Worm (Caenorhabditis elegans): Measurements from ENCODE around the gene neg-1.
A peak's percentile ranks its signal among the peaks of the same experiment; 100 is the strongest.

The neg-1 gene

DNA sequence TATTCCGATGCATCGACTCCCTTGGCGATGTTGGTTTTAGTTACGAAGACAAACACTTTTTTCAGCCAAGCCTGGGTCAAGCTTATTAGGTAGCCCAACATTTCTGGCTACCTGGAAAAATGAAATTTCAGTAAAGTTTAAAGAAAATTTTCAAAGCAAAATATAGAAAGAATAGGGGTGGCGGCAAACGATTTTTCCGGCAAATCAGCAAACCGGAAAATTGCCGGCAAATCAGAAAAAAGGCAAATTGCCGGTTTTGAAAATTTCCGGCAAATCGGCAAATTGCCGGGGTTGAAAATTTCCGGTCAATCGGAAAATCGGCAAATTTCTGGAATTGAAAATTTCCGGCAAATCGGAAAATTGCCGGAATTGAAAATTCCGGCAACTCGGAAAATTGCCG lies 2.9 kb upstream of the neg-1 start, which contains the start of gene F32D1.8:
Gene F32D1.8 (minus strand): TSS at position 101 of the 400 bp plus-strand sequence.
- TF ChIP-seq nhr-237 (tag; optimal IDR thresholded peaks at IDR 0.05) (no peak), nhr-76 (tag; optimal IDR thresholded peaks at IDR 0.05) (no peak), ceh-83 (GFP tag; optimal IDR thresholded peaks at IDR 0.05) (no peak), drap-1 (GFP tag; optimal IDR thresholded peaks at IDR 0.05) (no peak), mls-2 (tag; optimal IDR thresholded peaks at IDR 0.05) (no peak)

DNA sequence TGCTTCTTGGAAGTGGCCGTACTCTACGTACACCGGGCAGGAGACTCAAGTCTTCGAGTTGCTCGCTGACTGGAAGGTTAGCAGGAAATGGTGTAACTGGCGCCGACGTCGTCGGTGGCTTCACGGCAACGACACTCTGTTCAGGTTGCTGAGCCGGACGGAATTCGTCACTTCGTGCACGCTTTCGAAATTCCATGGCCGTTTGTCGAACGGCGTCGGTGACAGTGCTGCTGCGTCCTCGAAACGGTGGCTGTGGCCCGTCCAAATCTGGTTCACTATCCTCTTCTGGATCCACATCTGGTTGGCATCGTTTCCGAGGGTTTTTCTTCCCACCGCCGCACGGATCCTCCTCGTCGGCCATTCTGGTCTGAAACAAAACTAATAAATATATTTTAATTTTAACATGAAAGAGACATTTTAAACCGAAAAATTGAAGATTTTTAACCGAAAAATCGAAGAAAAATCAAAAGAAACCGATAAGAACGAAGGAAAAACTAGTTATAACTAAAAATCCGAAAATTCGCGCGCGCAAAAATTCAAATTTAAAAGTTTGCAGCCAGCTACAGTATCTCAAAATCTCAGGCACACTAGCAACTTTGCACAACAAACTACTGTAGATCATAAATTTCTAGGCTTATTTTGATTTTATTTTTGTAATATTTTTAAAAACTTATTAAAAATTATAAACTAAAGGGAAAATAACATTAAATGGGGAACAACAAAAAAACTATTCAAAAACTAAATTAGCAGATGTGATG lies 1.3 kb upstream of the neg-1 start, which contains the start of gene F32D1.7:
Gene F32D1.7 (minus strand): TSS at position 367 of the 758 bp plus-strand sequence.
- TF ChIP-seq ceh-83 (GFP tag; optimal IDR thresholded peaks at IDR 0.05) (no peak), tbx-8 (GFP tag; optimal IDR thresholded peaks at IDR 0.05) (no peak), drap-1 (GFP tag; optimal IDR thresholded peaks at IDR 0.05) (no peak), lin-13 (tag; optimal IDR thresholded peaks at IDR 0.05) (no peak), mls-2 (tag; optimal IDR thresholded peaks at IDR 0.05) (no peak), mep-1 (tag; optimal IDR thresholded peaks at IDR 0.05) (no peak), blmp-1 (tag; optimal IDR thresholded peaks at IDR 0.05) (no peak), zip-8 (tag; optimal IDR thresholded peaks at IDR 0.05) (no peak), elt-1 (tag; optimal IDR thresholded peaks at IDR 0.05; ENCODE audit: borderline replicate concordance, insufficient read depth) (no peak)

DNA sequence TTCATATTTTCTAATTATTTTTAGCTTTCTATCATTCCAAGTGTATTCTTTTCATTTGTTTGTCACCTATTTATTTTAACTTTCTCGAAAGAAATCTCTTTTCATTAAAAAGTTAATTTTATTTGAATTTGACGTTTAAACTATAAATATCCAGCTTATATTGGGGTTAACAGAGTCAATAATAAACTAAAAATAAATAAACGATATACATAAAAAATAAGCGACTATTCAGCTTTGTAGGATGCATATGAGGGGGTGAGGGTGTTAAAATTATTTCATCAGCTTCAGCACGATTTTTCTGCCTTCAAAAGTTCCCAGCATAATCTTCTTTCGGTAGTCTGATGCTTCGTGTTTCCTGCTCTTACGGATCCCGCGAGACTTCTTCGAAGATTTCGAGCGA lies 1.0 kb downstream of the neg-1 start:
- TF ChIP-seq mep-1 (tag; optimal IDR thresholded peaks at IDR 0.05) = no peak
- no peak for TF ChIP-seq ceh-43 (GFP tag; optimal IDR thresholded peaks at IDR 0.05)
- TF ChIP-seq lin-13 (tag; optimal IDR thresholded peaks at IDR 0.05) = no peak

DNA sequence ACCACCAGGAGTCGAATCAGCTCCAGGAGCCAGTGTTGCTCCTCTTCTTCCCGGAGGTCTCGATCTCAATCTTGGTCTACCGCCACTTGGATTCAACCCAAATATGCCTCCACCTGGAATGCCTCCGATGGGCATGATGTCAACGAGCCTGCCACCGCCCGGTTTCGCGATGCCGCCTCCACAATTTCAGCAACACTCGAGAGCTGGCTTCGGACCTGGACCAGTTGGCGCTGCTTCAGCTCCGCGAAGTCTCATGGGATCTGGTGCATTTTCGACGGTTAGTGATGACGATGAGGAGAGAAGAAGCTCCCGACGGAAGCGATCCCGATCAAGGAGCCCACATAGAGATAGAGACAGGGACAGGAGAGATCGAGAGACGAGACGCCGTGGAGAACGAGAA lies 1.7 kb downstream of the neg-1 start:
- TF ChIP-seq unc-62 (GFP tag; optimal IDR thresholded peaks at IDR 0.05) (no peak), sem-2 (GFP tag; optimal IDR thresholded peaks at IDR 0.05) (no peak), mab-5 (tag; optimal IDR thresholded peaks at IDR 0.05) (no peak), snpc-4 (tag; optimal IDR thresholded peaks at IDR 0.05) (no peak), ztf-11 (tag; optimal IDR thresholded peaks at IDR 0.05) (no peak), ham-2 (GFP tag; optimal IDR thresholded peaks at IDR 0.05) (no peak), cnd-1 (tag; optimal IDR thresholded peaks at IDR 0.05) (no peak), nhr-76 (tag; optimal IDR thresholded peaks at IDR 0.05) (no peak), hlh-1 (tag; optimal IDR thresholded peaks at IDR 0.05) (no peak), flh-1 (GFP tag; optimal IDR thresholded peaks at IDR 0.05) (no peak), bed-3 (GFP tag; optimal IDR thresholded peaks at IDR 0.05) (no peak), blmp-1 (tag; optimal IDR thresholded peaks at IDR 0.05) (no peak), pha-4 (tag; optimal IDR thresholded peaks at IDR 0.05) (no peak), nhr-28 (tag; optimal IDR thresholded peaks at IDR 0.05) (no peak), unc-39 (tag; optimal IDR thresholded peaks at IDR 0.05) (no peak), ceh-83 (GFP tag; optimal IDR thresholded peaks at IDR 0.05) (no peak), nhr-12 (tag; optimal IDR thresholded peaks at IDR 0.05) (no peak), elt-3 (tag; optimal IDR thresholded peaks at IDR 0.05) (no peak), ceh-43 (GFP tag; optimal IDR thresholded peaks at IDR 0.05) (no peak)

DNA sequence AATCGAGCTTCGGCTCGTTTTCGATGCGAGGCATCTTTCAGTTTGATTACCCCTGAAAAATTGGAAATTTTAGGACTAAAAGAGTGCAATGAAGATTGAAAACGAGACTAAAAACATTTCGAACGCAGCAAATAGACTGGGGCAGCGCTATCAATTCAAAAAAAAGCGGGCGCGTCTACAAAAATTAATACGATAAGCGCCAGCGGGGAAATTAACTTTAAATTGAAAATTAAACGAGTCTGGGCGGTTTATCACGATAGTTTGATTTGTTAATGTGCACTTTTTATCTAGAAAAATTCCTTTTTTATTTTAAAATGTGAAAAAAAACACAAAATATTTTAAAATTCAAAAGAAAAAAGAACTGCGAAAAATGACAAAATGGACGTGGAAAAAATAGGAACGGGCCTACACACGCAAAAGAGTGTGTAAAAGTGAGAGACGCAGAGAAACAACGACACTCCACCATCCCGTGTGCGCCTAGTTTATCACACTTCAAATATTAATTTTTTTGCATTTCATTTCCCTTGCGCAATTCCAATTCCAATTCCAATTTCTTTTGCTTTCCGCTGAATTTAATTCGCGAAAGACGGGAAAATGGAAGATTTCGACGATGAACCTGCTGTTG lies 3.3 kb downstream of the neg-1 start, which contains the start of the genes gmpr-1 and fipp-1:
Gene gmpr-1 (minus strand): TSS at position 75 of the 625 bp plus-strand sequence.
Gene fipp-1 (plus strand): TSS at position 499 of the 625 bp plus-strand sequence.
- TF ChIP-seq ham-2 (GFP tag; optimal IDR thresholded peaks at IDR 0.05) (no peak), mep-1 (tag; optimal IDR thresholded peaks at IDR 0.05) (peak; percentile 54), zip-8 (tag; optimal IDR thresholded peaks at IDR 0.05) (peak; percentile 0), ceh-39 (tag; optimal IDR thresholded peaks at IDR 0.05) (no peak), mab-5 (tag; optimal IDR thresholded peaks at IDR 0.05) (no peak), mls-2 (tag; optimal IDR thresholded peaks at IDR 0.05) (no peak), unc-120 (tag; optimal IDR thresholded peaks at IDR 0.05; ENCODE audit: poor library complexity, severe bottlenecking) (no peak), lin-13 (tag; optimal IDR thresholded peaks at IDR 0.05) (no peak), flh-1 (GFP tag; optimal IDR thresholded peaks at IDR 0.05) (no peak), unc-62 (GFP tag; optimal IDR thresholded peaks at IDR 0.05) (no peak), unc-39 (tag; optimal IDR thresholded peaks at IDR 0.05) (no peak), nhr-2 (tag; optimal IDR thresholded peaks at IDR 0.05) (no peak), snpc-4 (tag; optimal IDR thresholded peaks at IDR 0.05) (no peak), M03D4.4 (tag; optimal IDR thresholded peaks at IDR 0.05) (no peak), cnd-1 (tag; optimal IDR thresholded peaks at IDR 0.05) (no peak), nhr-12 (tag; optimal IDR thresholded peaks at IDR 0.05) (no peak), nhr-76 (tag; optimal IDR thresholded peaks at IDR 0.05) (no peak), lsy-2 (tag; optimal IDR thresholded peaks at IDR 0.05) (peak; percentile 15), ceh-43 (GFP tag; optimal IDR thresholded peaks at IDR 0.05) (no peak), ceh-83 (GFP tag; optimal IDR thresholded peaks at IDR 0.05) (no peak), pha-4 (tag; optimal IDR thresholded peaks at IDR 0.05) (peak; percentile 42), tbx-8 (GFP tag; optimal IDR thresholded peaks at IDR 0.05) (no peak), elt-3 (tag; optimal IDR thresholded peaks at IDR 0.05) (no peak), elt-1 (tag; optimal IDR thresholded peaks at IDR 0.05; ENCODE audit: borderline replicate concordance, insufficient read depth) (no peak), ztf-11 (tag; optimal IDR thresholded peaks at IDR 0.05) (no peak), sem-2 (GFP tag; optimal IDR thresholded peaks at IDR 0.05) (no peak), nhr-28 (tag; optimal IDR thresholded peaks at IDR 0.05) (no peak), drap-1 (GFP tag; optimal IDR thresholded peaks at IDR 0.05) (no peak), ces-1 (GFP tag; optimal IDR thresholded peaks at IDR 0.05) (peak; percentile 46), hlh-1 (tag; optimal IDR thresholded peaks at IDR 0.05) (no peak)
